Fruit fly (Drosophila melanogaster) whole organism, embryonic: ENCODE data around the gene Gdh.

Source experiments
- BEAF-32 ChIP-seq: fragments of 200-800 bp; sonication (Bioruptor generic); optimal IDR thresholded peaks from 3 replicates; lab custom pipeline; 2017; ENCODE audit warnings: missing biosample characterization, missing genetic modification characterization, mild to moderate bottlenecking, moderate library complexity, missing genetic modification reagents
- Bdp1 ChIP-seq: fragments of 200-800 bp; sonication (Bioruptor generic); optimal IDR thresholded peaks from 3 replicates; lab custom pipeline; 2016; ENCODE audit warnings: missing biosample characterization, missing genetic modification characterization
- Blimp-1 ChIP-seq: fragments of 200-800 bp; sonication (Bioruptor generic); optimal IDR thresholded peaks from 3 replicates; lab custom pipeline; 2018; ENCODE audit warnings: missing biosample characterization, missing genetic modification characterization, mild to moderate bottlenecking, moderate library complexity, missing genetic modification reagents
- C15 ChIP-seq: fragments of 200-800 bp; sonication (Bioruptor generic); IDR thresholded peaks from 3 replicates; pipeline ENCODE4 v1.3.6; 2022; ENCODE audit warnings: missing biosample characterization, missing genetic modification characterization
- CG10321 ChIP-seq: fragments of 200-800 bp; sonication (Bioruptor generic); IDR thresholded peaks from 2 replicates; pipeline ENCODE4 v1.3.6; 2022; ENCODE audit warnings: missing biosample characterization, missing genetic modification characterization
- CG11723 ChIP-seq: fragments of 200-800 bp; sonication (Bioruptor generic); optimal IDR thresholded peaks from 2 replicates; lab custom pipeline; 2017; ENCODE audit warnings: missing biosample characterization, mild to moderate bottlenecking, missing genetic modification characterization
- CG1233 ChIP-seq: fragments of 200-800 bp; sonication (Bioruptor generic); optimal IDR thresholded peaks from 4 replicates; lab custom pipeline; 2018; ENCODE audit warnings: missing biosample characterization, mild to moderate bottlenecking, missing genetic modification characterization
- CG12391 ChIP-seq: fragments of 200-800 bp; sonication (Bioruptor generic); optimal IDR thresholded peaks from 3 replicates; lab custom pipeline; 2018; ENCODE audit warnings: missing biosample characterization, mild to moderate bottlenecking, missing genetic modification characterization, moderate library complexity
- CG14965 ChIP-seq: fragments of 200-800 bp; sonication (Bioruptor generic); optimal IDR thresholded peaks from 2 replicates; lab custom pipeline; 2016; ENCODE audit warnings: missing biosample characterization, missing genetic modification characterization, borderline replicate concordance
- CG15479 ChIP-seq: fragments of 200-800 bp; sonication (Bioruptor generic); optimal IDR thresholded peaks from 3 replicates; lab custom pipeline; 2019; ENCODE audit warnings: missing biosample characterization, mild to moderate bottlenecking, missing genetic modification characterization, moderate library complexity
- CG15514 ChIP-seq: fragments of 200-800 bp; sonication (Bioruptor generic); optimal IDR thresholded peaks from 3 replicates; lab custom pipeline; 2017; ENCODE audit warnings: missing biosample characterization, missing genetic modification characterization, mild to moderate bottlenecking, moderate library complexity, missing genetic modification reagents
- CG17829 ChIP-seq: fragments of 200-800 bp; optimal IDR thresholded peaks from 2 replicates; lab custom pipeline; 2019; ENCODE audit warnings: missing biosample characterization, mild to moderate bottlenecking, missing genetic modification characterization, moderate library complexity
- CG2889 ChIP-seq: fragments of 200-800 bp; sonication (Bioruptor generic); IDR thresholded peaks from 3 replicates; pipeline ENCODE4 v1.3.6; 2022; ENCODE audit warnings: missing biosample characterization, missing genetic modification characterization
- CG3847 ChIP-seq: fragments of 200-800 bp; sonication (Bioruptor generic); IDR thresholded peaks from 2 replicates; pipeline ENCODE4 v1.3.6; 2022; ENCODE audit warnings: missing biosample characterization, missing genetic modification characterization
- CG3995 ChIP-seq: fragments of 200-800 bp; sonication (Bioruptor generic); optimal IDR thresholded peaks from 3 replicates; lab custom pipeline; 2016; ENCODE audit warnings: missing biosample characterization, missing genetic modification characterization
- CG4328 ChIP-seq: fragments of 200-800 bp; sonication (Bioruptor generic); optimal IDR thresholded peaks from 3 replicates; lab custom pipeline; 2017; ENCODE audit warnings: missing biosample characterization, missing genetic modification reagents, missing genetic modification characterization
- CG43689 ChIP-seq: fragments of 200-800 bp; sonication (Bioruptor generic); IDR thresholded peaks from 2 replicates; pipeline ENCODE4 v1.3.6; 2022; ENCODE audit warnings: missing biosample characterization, missing genetic modification characterization
- CG4424 ChIP-seq: fragments of 200-800 bp; sonication (Bioruptor generic); optimal IDR thresholded peaks from 3 replicates; lab custom pipeline; 2016; ENCODE audit warnings: missing biosample characterization, missing genetic modification characterization
- CG6654 ChIP-seq: fragments of 200-800 bp; sonication (Bioruptor generic); optimal IDR thresholded peaks from 2 replicates; lab custom pipeline; 2017; ENCODE audit warnings: missing biosample characterization, mild to moderate bottlenecking, missing genetic modification characterization
- CG7357 ChIP-seq: fragments of 200-800 bp; sonication (Bioruptor generic); IDR thresholded peaks from 3 replicates; pipeline ENCODE4 v1.3.6; 2022; ENCODE audit warnings: missing biosample characterization, missing genetic modification characterization
- CG7987 ChIP-seq: fragments of 200-800 bp; sonication (Bioruptor generic); optimal IDR thresholded peaks from 2 replicates; lab custom pipeline; 2018; ENCODE audit warnings: missing biosample characterization, mild to moderate bottlenecking, missing genetic modification characterization, moderate library complexity
- CG8388 ChIP-seq: fragments of 200-800 bp; sonication (Bioruptor generic); optimal IDR thresholded peaks from 2 replicates; lab custom pipeline; 2019; ENCODE audit warnings: missing biosample characterization, mild to moderate bottlenecking, missing genetic modification characterization, moderate library complexity
- CrebB ChIP-seq: fragments of 200-800 bp; sonication (Bioruptor generic); optimal IDR thresholded peaks from 3 replicates; lab custom pipeline; 2018; ENCODE audit warnings: missing biosample characterization, mild to moderate bottlenecking, missing genetic modification characterization
- D19B ChIP-seq: fragments of 200-800 bp; sonication (Bioruptor generic); optimal IDR thresholded peaks from 2 replicates; lab custom pipeline; 2017; ENCODE audit warnings: missing biosample characterization, mild to moderate bottlenecking, missing genetic modification characterization
- Dad ChIP-seq: fragments of 200-800 bp; sonication (Bioruptor generic); optimal IDR thresholded peaks from 3 replicates; lab custom pipeline; 2016; ENCODE audit warnings: missing biosample characterization, missing genetic modification characterization
- Dfd ChIP-seq, 2 experiments: fragments of >200 bp; optimal IDR thresholded peaks; 2 replicates each; lab custom pipeline; 2017; ENCODE audit warnings: missing biosample characterization in 2 of 2, missing genetic modification characterization in 2 of 2
- Fer2 ChIP-seq: fragments of 200-800 bp; sonication (Bioruptor generic); optimal IDR thresholded peaks from 2 replicates; lab custom pipeline; 2018; ENCODE audit warnings: missing biosample characterization, mild to moderate bottlenecking, missing genetic modification characterization, moderate library complexity
- H15 ChIP-seq: fragments of 200-800 bp; sonication (Bioruptor generic); IDR thresholded peaks from 3 replicates; pipeline ENCODE4 v1.3.6; 2022; ENCODE audit warnings: missing biosample characterization, missing genetic modification characterization
- Hr51 ChIP-seq, 2 experiments: fragments of 200-800 bp; sonication (Bioruptor generic); optimal IDR thresholded peaks; 2 replicates in 1 of 2; 3 replicates in 1 of 2; lab custom pipeline; 2016 to 2018; ENCODE audit warnings: missing biosample characterization in 2 of 2, missing genetic modification characterization in 2 of 2, mild to moderate bottlenecking in 1 of 2, moderate library complexity in 1 of 2
- NK7.1 ChIP-seq: fragments of 200-800 bp; sonication (Bioruptor generic); optimal IDR thresholded peaks from 3 replicates; lab custom pipeline; 2016; ENCODE audit warnings: missing biosample characterization, missing genetic modification characterization
- Side ChIP-seq: fragments of 200-800 bp; sonication (Bioruptor generic); optimal IDR thresholded peaks from 2 replicates; lab custom pipeline; 2016; ENCODE audit warnings: missing biosample characterization, missing genetic modification characterization
- bigmax ChIP-seq: fragments of 200-800 bp; sonication (Bioruptor generic); optimal IDR thresholded peaks from 2 replicates; lab custom pipeline; 2018; ENCODE audit warnings: missing biosample characterization, mild to moderate bottlenecking, missing genetic modification characterization
- cad ChIP-seq: fragments of >200 bp; optimal IDR thresholded peaks from 2 replicates; lab custom pipeline; 2017; ENCODE audit warnings: missing biosample characterization, missing genetic modification characterization
- dmrt99B ChIP-seq: fragments of 200-800 bp; sonication (Bioruptor generic); optimal IDR thresholded peaks from 2 replicates; lab custom pipeline; 2018; ENCODE audit warnings: missing biosample characterization, mild to moderate bottlenecking, missing genetic modification characterization, moderate library complexity
- emc ChIP-seq: fragments of 200-800 bp; sonication (Bioruptor generic); optimal IDR thresholded peaks from 2 replicates; lab custom pipeline; 2016; ENCODE audit warnings: missing biosample characterization, missing genetic modification characterization
- eyg ChIP-seq: fragments of 200-800 bp; sonication (Bioruptor generic); optimal IDR thresholded peaks from 3 replicates; lab custom pipeline; 2016; ENCODE audit warnings: missing biosample characterization, missing genetic modification characterization
- gt ChIP-seq: fragments of 200-800 bp; sonication (Bioruptor generic); IDR thresholded peaks from 2 replicates; pipeline ENCODE4 v1.3.6; 2022; ENCODE audit warnings: missing biosample characterization, missing genetic modification characterization
- jumu ChIP-seq: fragments of 200-800 bp; sonication (Bioruptor generic); optimal IDR thresholded peaks from 3 replicates; lab custom pipeline; 2016; ENCODE audit warnings: missing biosample characterization, missing genetic modification characterization
- mirr ChIP-seq: fragments of 200-800 bp; sonication (Bioruptor generic); optimal IDR thresholded peaks from 3 replicates; lab custom pipeline; 2018; ENCODE audit warnings: missing biosample characterization, mild to moderate bottlenecking, missing genetic modification characterization
- mld ChIP-seq: fragments of 200-800 bp; sonication (Bioruptor generic); IDR thresholded peaks from 3 replicates; pipeline ENCODE4 v1.3.6; 2022; ENCODE audit warnings: missing biosample characterization, missing genetic modification characterization; ENCODE audit not compliant: partially characterized antibody
- pan ChIP-seq, 4 experiments: fragments of >200 bp in 3 of 4; fragments of 200-800 bp in 1 of 4; sonication (Bioruptor generic) in 1 of 4; optimal IDR thresholded peaks in 3 of 4; IDR thresholded peaks in 1 of 4; 2 replicates each; pipeline versions ENCODE4 v1.3.6 to Lab custom; 2017 to 2022; ENCODE audit warnings: missing biosample characterization in 2 of 4, missing genetic modification characterization in 2 of 4, mixed read lengths in 1 of 4
- repo ChIP-seq: fragments of 200-800 bp; sonication (Bioruptor generic); optimal IDR thresholded peaks from 2 replicates; lab custom pipeline; 2016; ENCODE audit warnings: missing biosample characterization, missing genetic modification characterization
- sd ChIP-seq: fragments of 200-800 bp; sonication (Bioruptor generic); optimal IDR thresholded peaks from 3 replicates; lab custom pipeline; 2018; ENCODE audit warnings: missing biosample characterization, mild to moderate bottlenecking, missing genetic modification characterization, moderate library complexity
- sens ChIP-seq: fragments of 200-800 bp; sonication (Bioruptor generic); peaks from one replicate; lab custom pipeline; 2016; ENCODE audit warnings: missing biosample characterization, missing genetic modification characterization
- sens-2 ChIP-seq: fragments of 200-800 bp; sonication (Bioruptor generic); IDR thresholded peaks from 2 replicates; pipeline ENCODE4 v1.3.6; 2022; ENCODE audit warnings: missing biosample characterization, missing genetic modification characterization
- sr ChIP-seq: fragments of 200-800 bp; sonication (Bioruptor generic); IDR thresholded peaks from 3 replicates; pipeline ENCODE4 v1.3.6; 2022; ENCODE audit warnings: missing biosample characterization, missing genetic modification characterization
- stwl ChIP-seq: fragments of 200-800 bp; sonication (Bioruptor generic); optimal IDR thresholded peaks from 3 replicates; lab custom pipeline; 2018; ENCODE audit warnings: missing biosample characterization, mild to moderate bottlenecking, missing genetic modification characterization, moderate library complexity
- toy ChIP-seq: fragments of 200-800 bp; sonication (Bioruptor generic); IDR thresholded peaks from 2 replicates; pipeline ENCODE4 v1.3.6; 2022; ENCODE audit warnings: missing biosample characterization, missing genetic modification characterization
- vnd ChIP-seq: fragments of 200-800 bp; sonication (Bioruptor generic); IDR thresholded peaks from 3 replicates; pipeline ENCODE4 v1.3.6; 2022; ENCODE audit warnings: missing biosample characterization, missing genetic modification characterization; ENCODE audit not compliant: partially characterized antibody
- z ChIP-seq: fragments of 200-800 bp; sonication (Bioruptor generic); IDR thresholded peaks from 3 replicates; pipeline ENCODE4 v1.3.6; 2022; ENCODE audit warnings: missing biosample characterization, missing genetic modification characterization
- zfh2 ChIP-seq: fragments of 200-800 bp; sonication (Bioruptor generic); optimal IDR thresholded peaks from 2 replicates; lab custom pipeline; 2016; ENCODE audit warnings: missing biosample characterization, missing genetic modification characterization

Gene Gdh

dm6 chr3R:23890886-23891285 lies 52.0 kb downstream of the Gdh start, which contains the start of gene TfIIA-S (continued):
- TF ChIP-seq CG15514 (GFP tag; lab: Kevin White, UChicago) (peak; percentile 92), dmrt99B (tag; lab: Kevin White, UChicago) (no peak), sens (GFP tag; lab: Kevin White, UChicago) (peak; percentile 90), BEAF-32 (peak; percentile 69), eyg (GFP tag; lab: Kevin White, UChicago) (peak; percentile 77), H15 (GFP tag; lab: Robert Waterston, UW) (no peak), sens-2 (GFP tag; lab: Robert Waterston, UW) (no peak), vnd (no peak), CG3847 (GFP tag; lab: Robert Waterston, UW) (no peak), CG14965 (GFP tag; lab: Kevin White, UChicago) (peak; percentile 38), Bdp1 (GFP tag; lab: Kevin White, UChicago) (peak; percentile 68), mld (GFP tag; lab: Robert Waterston, UW) (no peak), CG15479 (GFP tag; lab: Kevin White, UChicago) (no peak), CG4424 (GFP tag; lab: Kevin White, UChicago) (peak; percentile 66), CG4328 (GFP tag; lab: Kevin White, UChicago) (peak; percentile 33), sr (no peak), z (GFP tag; lab: Robert Waterston, UW) (no peak), zfh2 (peak; percentile 92), jumu (peak; percentile 86), pan (optimal IDR thresholded peaks at IDR 0.05; lab: Kevin White, UChicago) (no peak), pan (GFP tag; optimal IDR thresholded peaks at IDR 0.05 in 1 of 2, IDR thresholded peaks at IDR 0.05 in 1 of 2) (no peak), bigmax (GFP tag; lab: Kevin White, UChicago) (peak; percentile 58), CG8388 (no peak), CG17829 (tag; lab: Kevin White, UChicago) (peak; percentile 82), D19B (GFP tag; lab: Kevin White, UChicago) (peak; percentile 32), CG11723 (peak; percentile 52), Side (GFP tag; lab: Kevin White, UChicago) (peak; percentile 80), Hr51 (GFP tag; optimal IDR thresholded peaks at IDR 0.05; lab: Kevin White, UChicago) (peak in 1 of 2 experiments; percentile 83), CG2889 (GFP tag; lab: Robert Waterston, UW) (no peak), mirr (GFP tag; lab: Kevin White, UChicago) (peak; percentile 75), toy (GFP tag; lab: Robert Waterston, UW) (no peak), C15 (GFP tag; lab: Robert Waterston, UW) (no peak), CG12391 (tag; lab: Kevin White, UChicago) (peak; percentile 72), Dfd (GFP tag; optimal IDR thresholded peaks at IDR 0.05; lab: Kevin White, UChicago) (no peak), NK7.1 (GFP tag; lab: Kevin White, UChicago) (no peak), CG6654 (no peak), CG3995 (peak; percentile 61), repo (peak; percentile 86), CG1233 (GFP tag; lab: Kevin White, UChicago) (peak; percentile 55), CG10321 (GFP tag; lab: Robert Waterston, UW) (no peak), CG7987 (GFP tag; lab: Kevin White, UChicago) (peak; percentile 83), Blimp-1 (GFP tag; lab: Kevin White, UChicago) (no peak), Dad (GFP tag; lab: Kevin White, UChicago) (peak; percentile 64), stwl (peak; percentile 94), CrebB (tag; lab: Kevin White, UChicago) (peak; percentile 41), CG43689 (no peak), sd (tag; lab: Kevin White, UChicago) (no peak), gt (GFP tag; lab: Robert Waterston, UW) (no peak), CG7357 (GFP tag; lab: Robert Waterston, UW) (no peak), emc (peak; percentile 66), cad (GFP tag; lab: Kevin White, UChicago) (no peak), Fer2 (tag; lab: Kevin White, UChicago) (peak; percentile 49)
